Worm (Caenorhabditis elegans): Measurements from ENCODE around the gene umps-1.

DNA sequence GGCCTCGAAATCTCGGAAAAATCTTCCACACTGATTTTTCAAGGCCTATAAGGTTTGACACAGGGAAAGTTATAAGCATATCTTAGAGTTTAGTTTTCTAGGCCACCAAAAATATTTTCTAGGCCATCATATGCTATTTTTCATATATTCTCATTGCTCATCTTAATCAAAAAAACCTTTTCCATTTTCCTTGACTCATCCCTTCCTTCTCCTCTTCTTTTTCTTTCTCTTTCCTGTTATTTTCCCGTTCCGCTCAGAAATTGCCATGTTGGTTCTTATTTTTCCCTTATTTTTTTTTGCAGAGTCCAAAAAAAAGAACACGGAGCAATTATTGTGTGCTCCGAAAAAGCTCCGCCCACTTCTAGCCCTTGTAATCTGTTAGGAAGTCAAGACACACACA, 7.2 kb upstream of the umps-1 start, which contains the start of gene tbc-8:
- TF ChIP-seq klf-2 (GFP tag; conservative IDR thresholded peaks at IDR 0.05) (no peak), ref-1 (GFP tag; conservative IDR thresholded peaks at IDR 0.05) (no peak), ztf-29 (GFP tag; IDR thresholded peaks at IDR 0.05) (no peak), T22C8.4 (GFP tag; IDR thresholded peaks at IDR 0.05) (no peak), cog-1 (tag; optimal IDR thresholded peaks at IDR 0.05) (no peak), flt-1 (GFP tag; IDR thresholded peaks at IDR 0.05) (no peak), tab-1 (GFP tag; IDR thresholded peaks at IDR 0.05) (no peak), ztf-23 (GFP tag; IDR thresholded peaks at IDR 0.05) (no peak)

Data from whole organism, midembryonic.